Fruit fly (Drosophila melanogaster) whole organism, adult: ENCODE measurements around the gene Gem2.

Experiments
- CG11617 ChIP-seq: fragments of 200-800 bp; sonication (Bioruptor generic); optimal IDR thresholded peaks from 2 replicates; lab custom pipeline; 2017; ENCODE audit warnings: mild to moderate bottlenecking, missing biosample characterization, missing genetic modification reagents, missing genetic modification characterization
- CG12768 ChIP-seq: fragments of 200-800 bp; sonication (Bioruptor generic); optimal IDR thresholded peaks from 2 replicates; lab custom pipeline; 2017; ENCODE audit warnings: missing biosample characterization, missing genetic modification characterization, mild to moderate bottlenecking, moderate library complexity, missing genetic modification reagents
- CG14711 ChIP-seq: fragments of 200-800 bp; sonication (Bioruptor generic); optimal IDR thresholded peaks from 2 replicates; lab custom pipeline; 2018; ENCODE audit warnings: missing biosample characterization, mild to moderate bottlenecking, missing genetic modification characterization, moderate library complexity
- CG1620 ChIP-seq: fragments of 200-800 bp; sonication (Bioruptor generic); optimal IDR thresholded peaks from 2 replicates; lab custom pipeline; 2016; ENCODE audit warnings: missing biosample characterization, missing genetic modification characterization
- CG33017 ChIP-seq: fragments of 200-800 bp; sonication (Bioruptor generic); optimal IDR thresholded peaks from 2 replicates; lab custom pipeline; 2018; ENCODE audit warnings: missing biosample characterization, mild to moderate bottlenecking, missing genetic modification characterization, moderate library complexity
- CG5204 ChIP-seq: fragments of 200-800 bp; sonication (Bioruptor generic); optimal IDR thresholded peaks from 2 replicates; lab custom pipeline; 2016; ENCODE audit warnings: missing biosample characterization, missing genetic modification characterization
- CG7045 ChIP-seq: fragments of 200-800 bp; sonication (Bioruptor generic); optimal IDR thresholded peaks from 2 replicates; lab custom pipeline; 2017; ENCODE audit warnings: missing biosample characterization, mild to moderate bottlenecking, missing genetic modification characterization
- CG7101 ChIP-seq: fragments of 200-800 bp; sonication (Bioruptor generic); optimal IDR thresholded peaks from 2 replicates; lab custom pipeline; 2018; ENCODE audit warnings: missing biosample characterization, mild to moderate bottlenecking, missing genetic modification characterization, moderate library complexity
- Clk ChIP-seq: fragments of 200-800 bp; sonication (Bioruptor generic); optimal IDR thresholded peaks from 2 replicates; lab custom pipeline; 2017; ENCODE audit warnings: missing biosample characterization, missing genetic modification characterization
- Crg-1 ChIP-seq: fragments of 200-800 bp; sonication (Bioruptor generic); optimal IDR thresholded peaks from 2 replicates; lab custom pipeline; 2016; ENCODE audit warnings: missing biosample characterization, missing genetic modification characterization
- Hr96 ChIP-seq: fragments of 200-800 bp; sonication (Bioruptor generic); optimal IDR thresholded peaks from 2 replicates; lab custom pipeline; 2016; ENCODE audit warnings: missing biosample characterization, missing genetic modification characterization
- Mnt ChIP-seq: fragments of 200-800 bp; sonication (Bioruptor generic); optimal IDR thresholded peaks from 2 replicates; lab custom pipeline; 2016; ENCODE audit warnings: missing biosample characterization, mild to moderate bottlenecking, missing genetic modification characterization
- bab1 ChIP-seq: fragments of 200-800 bp; sonication (Bioruptor generic); optimal IDR thresholded peaks from 3 replicates; lab custom pipeline; 2019; ENCODE audit warnings: missing biosample characterization, mild to moderate bottlenecking, missing genetic modification characterization, moderate library complexity
- cic ChIP-seq: fragments of 200-800 bp; sonication (Bioruptor generic); optimal IDR thresholded peaks from 2 replicates; lab custom pipeline; 2017; ENCODE audit warnings: missing biosample characterization, mild to moderate bottlenecking, missing genetic modification characterization, moderate library complexity
- cnc ChIP-seq, 2 experiments: fragments of >200 bp; optimal IDR thresholded peaks; 2 replicates each; lab custom pipeline; 2017
- kay ChIP-seq: fragments of 200-800 bp; sonication (Bioruptor generic); peaks from one replicate; lab custom pipeline; 2016; ENCODE audit warnings: missing biosample characterization, missing genetic modification characterization, borderline replicate concordance
- ovo ChIP-seq: fragments of 200-800 bp; sonication (Bioruptor generic); optimal IDR thresholded peaks from 2 replicates; lab custom pipeline; 2016; ENCODE audit warnings: missing biosample characterization, missing genetic modification characterization
- pad ChIP-seq: fragments of 200-800 bp; sonication (Bioruptor generic); optimal IDR thresholded peaks from 3 replicates; lab custom pipeline; 2017; ENCODE audit warnings: missing biosample characterization, missing genetic modification characterization, mild to moderate bottlenecking, moderate library complexity, missing genetic modification reagents
- tj ChIP-seq: fragments of 200-800 bp; sonication (Bioruptor generic); optimal IDR thresholded peaks from 3 replicates; lab custom pipeline; 2017; ENCODE audit warnings: missing biosample characterization, mild to moderate bottlenecking, missing genetic modification characterization, moderate library complexity
- toe ChIP-seq: fragments of 200-800 bp; sonication (Bioruptor generic); optimal IDR thresholded peaks from 2 replicates; lab custom pipeline; 2016; ENCODE audit warnings: missing biosample characterization, missing genetic modification characterization

Gem2 gene

dm6 chr3L:19075976-19076375 lies 24.2 kb downstream of the Gem2 start:
- TF ChIP-seq CG14711 (tag; lab: Kevin White, UChicago) (no peak), kay (GFP tag; lab: Kevin White, UChicago) (peak; percentile 70)

- TF ChIP-seq cic (GFP tag; lab: Kevin White, UChicago) (no peak), CG33017 (tag; lab: Kevin White, UChicago) (no peak)
Observed at dm6 chr3L:19074673-19075402, 25.3 kb downstream of the Gem2 start.

dm6 chr3L:19073909-19074239 lies 26.3 kb downstream of the Gem2 start:
- peak; percentile 20 for TF ChIP-seq kay (GFP tag; lab: Kevin White, UChicago)
- TF ChIP-seq cnc (optimal IDR thresholded peaks at IDR 0.05; lab: Kevin White, UChicago): no peak

- TF ChIP-seq CG1620 (GFP tag; lab: Kevin White, UChicago): no peak
- TF ChIP-seq cic (GFP tag; lab: Kevin White, UChicago): peak; percentile 75
- TF ChIP-seq CG14711 (tag; lab: Kevin White, UChicago): no peak
- no peak for TF ChIP-seq Hr96
- no peak for TF ChIP-seq CG7101 (tag; lab: Kevin White, UChicago)
- no peak for TF ChIP-seq Clk (GFP tag; lab: Kevin White, UChicago)
- TF ChIP-seq CG12768: peak; percentile 31
- TF ChIP-seq tj (GFP tag; lab: Kevin White, UChicago): no peak
- TF ChIP-seq CG33017 (tag; lab: Kevin White, UChicago): no peak
- TF ChIP-seq kay (GFP tag; lab: Kevin White, UChicago): no peak
- no peak for TF ChIP-seq Crg-1 (GFP tag; lab: Kevin White, UChicago)
- TF ChIP-seq toe (GFP tag; lab: Kevin White, UChicago): no peak
- no peak for TF ChIP-seq ovo
- TF ChIP-seq cnc (optimal IDR thresholded peaks at IDR 0.05; lab: Kevin White, UChicago): no peak
- no peak for TF ChIP-seq pad (GFP tag; lab: Kevin White, UChicago)
- no peak for TF ChIP-seq CG11617
- peak; percentile 32 for TF ChIP-seq Mnt
- no peak for TF ChIP-seq CG5204 (GFP tag; lab: Kevin White, UChicago)
- no peak for TF ChIP-seq bab1 (GFP tag; lab: Kevin White, UChicago)
- TF ChIP-seq CG7045: no peak
Observed at dm6 chr3L:19073029-19073908, 26.9 kb downstream of the Gem2 start.

- peak; percentile 24 for TF ChIP-seq tj (GFP tag; lab: Kevin White, UChicago)
- no peak for TF ChIP-seq Mnt
- TF ChIP-seq CG11617: peak; percentile 52
- TF ChIP-seq Hr96: no peak
- TF ChIP-seq CG14711 (tag; lab: Kevin White, UChicago): peak; percentile 31
- no peak for TF ChIP-seq CG1620 (GFP tag; lab: Kevin White, UChicago)
- TF ChIP-seq CG7045: peak; percentile 71
- peak; percentile 23 for TF ChIP-seq toe (GFP tag; lab: Kevin White, UChicago)
- TF ChIP-seq CG33017 (tag; lab: Kevin White, UChicago): peak; percentile 77
- TF ChIP-seq CG7101 (tag; lab: Kevin White, UChicago): peak; percentile 27
- TF ChIP-seq pad (GFP tag; lab: Kevin White, UChicago): peak; percentile 16
- TF ChIP-seq cic (GFP tag; lab: Kevin White, UChicago): peak; percentile 100
- peak; percentile 10 for TF ChIP-seq Clk (GFP tag; lab: Kevin White, UChicago)
- TF ChIP-seq cnc (optimal IDR thresholded peaks at IDR 0.05; lab: Kevin White, UChicago): no peak
- no peak for TF ChIP-seq CG5204 (GFP tag; lab: Kevin White, UChicago)
- peak; percentile 86 for TF ChIP-seq CG12768
- peak; percentile 39 for TF ChIP-seq bab1 (GFP tag; lab: Kevin White, UChicago)
- TF ChIP-seq Crg-1 (GFP tag; lab: Kevin White, UChicago): peak; percentile 24
- TF ChIP-seq ovo: peak; percentile 76
- peak; percentile 93 for TF ChIP-seq kay (GFP tag; lab: Kevin White, UChicago)
Observed at dm6 chr3L:19072177-19072603, 28.0 kb downstream of the Gem2 start.

dm6 chr3L:19071173-19071844 lies 28.9 kb downstream of the Gem2 start:
- TF ChIP-seq tj (GFP tag; lab: Kevin White, UChicago): no peak
- TF ChIP-seq kay (GFP tag; lab: Kevin White, UChicago): peak; percentile 95
- peak; percentile 88 for TF ChIP-seq cic (GFP tag; lab: Kevin White, UChicago)
- TF ChIP-seq CG11617: no peak
- no peak for TF ChIP-seq toe (GFP tag; lab: Kevin White, UChicago)
- TF ChIP-seq CG12768: peak; percentile 14
- no peak for TF ChIP-seq Clk (GFP tag; lab: Kevin White, UChicago)
- TF ChIP-seq CG7101 (tag; lab: Kevin White, UChicago): peak; percentile 1
- TF ChIP-seq CG5204 (GFP tag; lab: Kevin White, UChicago): no peak
- no peak for TF ChIP-seq CG14711 (tag; lab: Kevin White, UChicago)
- TF ChIP-seq CG33017 (tag; lab: Kevin White, UChicago): no peak
- TF ChIP-seq Crg-1 (GFP tag; lab: Kevin White, UChicago): no peak
- no peak for TF ChIP-seq Hr96
- TF ChIP-seq cnc (optimal IDR thresholded peaks at IDR 0.05; lab: Kevin White, UChicago): no peak
- TF ChIP-seq ovo: peak; percentile 14
- no peak for TF ChIP-seq CG1620 (GFP tag; lab: Kevin White, UChicago)
- TF ChIP-seq pad (GFP tag; lab: Kevin White, UChicago): no peak
- TF ChIP-seq Mnt: peak; percentile 20
- no peak for TF ChIP-seq bab1 (GFP tag; lab: Kevin White, UChicago)
- TF ChIP-seq CG7045: peak; percentile 32
